Worm (Caenorhabditis elegans) whole organism, L3 larva: ENCODE data around the gene K02E10.6.
A peak's percentile ranks its signal among the peaks of the same experiment; 100 is the strongest.

ENCODE experiments used
- aly-2 ChIP-seq: fragments of 150-350 bp; optimal IDR thresholded peaks from 2 replicates; lab custom pipeline; 2014; ENCODE audit warnings: missing biosample characterization, missing genetic modification characterization
- ama-1 ChIP-seq: fragments of 150-350 bp; optimal IDR thresholded peaks from 2 replicates; lab custom pipeline; 2018
- daf-12 ChIP-seq: fragments of 150-350 bp; optimal IDR thresholded peaks from 2 replicates; lab custom pipeline; 2014; ENCODE audit warnings: missing biosample characterization, missing genetic modification reagents, missing genetic modification characterization
- fkh-10 ChIP-seq: sonication (generic microtip); optimal IDR thresholded peaks from 2 replicates; lab custom pipeline; 2017; ENCODE audit warnings: missing biosample characterization, missing genetic modification reagents, missing genetic modification characterization
- nhr-237 ChIP-seq: fragments of 150-350 bp; optimal IDR thresholded peaks from 2 replicates; lab custom pipeline; 2014; ENCODE audit warnings: missing biosample characterization, missing genetic modification characterization
- nhr-76 ChIP-seq: fragments of 150-350 bp; sonication (generic microtip); optimal IDR thresholded peaks from 5 replicates; lab custom pipeline; 2014; ENCODE audit warnings: missing biosample characterization, missing genetic modification characterization
- pqm-1 ChIP-seq: fragments of 150-350 bp; optimal IDR thresholded peaks from 2 replicates; lab custom pipeline; 2017; ENCODE audit warnings: missing biosample characterization, missing genetic modification characterization, inconsistent platforms
- zag-1 ChIP-seq: fragments of 150-350 bp; optimal IDR thresholded peaks from 2 replicates; lab custom pipeline; 2014; ENCODE audit warnings: missing biosample characterization, missing genetic modification characterization

DNA sequence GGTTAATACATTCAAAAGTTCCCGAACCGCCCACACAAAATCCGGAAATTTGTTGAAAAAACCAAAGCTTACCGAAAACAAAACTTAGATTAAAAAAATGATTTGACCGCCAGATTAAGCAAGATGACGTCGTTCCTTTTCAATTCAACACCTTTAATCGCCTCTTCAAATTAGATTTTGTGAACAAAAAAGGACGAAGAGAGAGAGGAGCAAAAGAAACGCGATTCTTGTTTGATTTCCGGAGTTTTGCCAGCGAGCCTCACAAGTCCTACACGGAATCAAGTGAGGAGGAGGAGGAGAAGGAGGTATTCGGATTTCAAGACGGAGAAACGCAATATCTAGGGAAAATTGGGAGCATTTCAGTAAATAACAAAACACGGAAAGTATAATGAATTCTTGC, 25.1 kb downstream of the K02E10.6 start:
- TF ChIP-seq pqm-1 (no peak), fkh-10 (GFP tag; lab: Kevin White, UChicago) (peak; percentile 76), ama-1 (no peak), daf-12 (tag; lab: Kevin White, UChicago) (no peak), nhr-76 (no peak), aly-2 (tag; lab: Kevin White, UChicago) (no peak), zag-1 (tag; lab: Kevin White, UChicago) (no peak), nhr-237 (no peak)
